Worm (Caenorhabditis elegans): ENCODE results near the gene pin-2.

Gene pin-2

DNA sequence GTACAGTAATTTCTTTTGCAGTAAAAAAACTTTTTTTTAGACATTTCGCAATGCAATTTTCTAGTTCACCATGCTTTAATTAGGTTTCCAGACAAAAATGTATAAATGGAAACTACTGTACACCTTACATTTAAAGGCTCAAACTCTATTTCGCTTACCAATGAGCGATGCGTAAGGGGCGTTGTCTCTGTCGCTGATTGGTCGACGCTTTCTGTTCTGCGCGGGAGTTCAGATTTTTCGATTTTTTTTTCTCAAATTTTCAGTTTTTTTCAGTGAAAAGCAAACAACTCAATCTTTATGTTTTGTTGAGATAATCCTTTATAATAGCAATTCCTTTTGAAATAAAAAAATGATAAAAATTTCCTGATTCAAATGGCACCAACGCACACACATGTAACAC lies 39.5 kb upstream of the pin-2 start:
- TF ChIP-seq aha-1 (tag) (peak; percentile 47), T26A8.4 (GFP tag; IDR thresholded peaks at IDR 0.05) (peak; percentile 42; the same call in 1 of the 2 replicates), mxl-2 (GFP tag; conservative IDR thresholded peaks at IDR 0.05) (no peak)

DNA sequence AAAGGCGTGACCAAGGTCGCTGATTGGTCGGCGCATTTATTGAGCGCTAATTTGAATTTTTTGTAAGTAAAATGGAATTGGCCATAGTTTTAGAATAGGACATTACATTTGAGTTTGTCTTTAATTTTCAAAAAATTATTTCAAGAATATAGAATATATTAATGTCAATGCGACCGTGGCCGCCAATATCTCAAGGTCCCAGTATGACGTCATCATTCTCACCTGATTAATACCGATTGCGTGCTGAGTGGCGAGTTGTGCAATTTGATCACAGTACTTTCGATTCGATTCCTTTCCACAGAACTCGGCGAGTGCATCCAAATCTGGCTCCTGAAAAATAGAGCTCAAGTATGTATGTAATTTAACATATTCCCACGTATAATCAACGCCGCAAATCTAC lies 38.0 kb upstream of the pin-2 start:
- 0 out of 2 replicates have a peak, but pooled peaks have one; percentile 19 for TF ChIP-seq D1046.2 (GFP tag; IDR thresholded peaks at IDR 0.05)
- no peak for TF ChIP-seq unc-130 (GFP tag; optimal IDR thresholded peaks at IDR 0.05)

- TF ChIP-seq aha-1 (tag) (peak; percentile 49), daf-16 (GFP tag; optimal IDR thresholded peaks at IDR 0.05) (no peak), daf-16 (tag; optimal IDR thresholded peaks at IDR 0.05) (no peak)
These were observed 36.2 kb upstream of the pin-2 start, which contains the start of gene flp-9 for ce11 chrIV:12757470-12757869. flp-9 (minus strand) TSS chrIV:12757570.

ce11 chrIV:12762782-12763181 lies 30.9 kb upstream of the pin-2 start:
- no peak for TF ChIP-seq daf-12 (tag; optimal IDR thresholded peaks at IDR 0.05)
- TF ChIP-seq nhr-11 (tag; optimal IDR thresholded peaks at IDR 0.05): no peak
- TF ChIP-seq hlh-11 (tag; optimal IDR thresholded peaks at IDR 0.05): no peak
- TF ChIP-seq ztf-7 (tag; optimal IDR thresholded peaks at IDR 0.05): no peak
- TF ChIP-seq mxl-3 (GFP tag; optimal IDR thresholded peaks at IDR 0.05): no peak
- TF ChIP-seq nhr-42 (GFP tag; IDR thresholded peaks at IDR 0.05): no peak
- TF ChIP-seq ceh-62 (tag; optimal IDR thresholded peaks at IDR 0.05): no peak
- no peak for TF ChIP-seq Y48G9A.11 (GFP tag; IDR thresholded peaks at IDR 0.05)
- TF ChIP-seq lin-29 (GFP tag; IDR thresholded peaks at IDR 0.05): no peak
- no peak for TF ChIP-seq Y5F2A.4 (GFP tag; optimal IDR thresholded peaks at IDR 0.05)
- TF ChIP-seq nhr-6 (tag; optimal IDR thresholded peaks at IDR 0.05): no peak
- TF ChIP-seq ceh-20 (GFP tag; IDR thresholded peaks at IDR 0.05): no peak
- no peak for TF ChIP-seq F44E2.7 (GFP tag; IDR thresholded peaks at IDR 0.05)
- TF ChIP-seq rbr-2 (tag; optimal IDR thresholded peaks at IDR 0.05): no peak
- TF ChIP-seq jun-1 (tag; optimal IDR thresholded peaks at IDR 0.05): no peak
- peak; percentile 67; the same call in 1 of the 2 replicates for TF ChIP-seq ctbp-1 (GFP tag; IDR thresholded peaks at IDR 0.05)
- TF ChIP-seq ces-1 (GFP tag; optimal IDR thresholded peaks at IDR 0.05): no peak
- TF ChIP-seq lsy-2 (tag; optimal IDR thresholded peaks at IDR 0.05): peak in 1 of 2 experiments; percentile 17
- no peak for TF ChIP-seq dmd-9 (GFP tag; IDR thresholded peaks at IDR 0.05)
- peak; percentile 42 for TF ChIP-seq fkh-10 (GFP tag; optimal IDR thresholded peaks at IDR 0.05)
- no peak for TF ChIP-seq ceh-28 (tag; optimal IDR thresholded peaks at IDR 0.05)
- no peak for TF ChIP-seq lir-3 (tag; optimal IDR thresholded peaks at IDR 0.05)
- TF ChIP-seq tag-97 (GFP tag; IDR thresholded peaks at IDR 0.05): no peak
- no peak for TF ChIP-seq attf-4 (tag; optimal IDR thresholded peaks at IDR 0.05)
- no peak for TF ChIP-seq gei-8 (GFP tag; optimal IDR thresholded peaks at IDR 0.05)
- no peak for TF ChIP-seq lin-38 (GFP tag; IDR thresholded peaks at IDR 0.05)
- TF ChIP-seq F49E8.2 (tag; optimal IDR thresholded peaks at IDR 0.05; ENCODE audit: borderline replicate concordance): no peak

- peak; percentile 57 for TF ChIP-seq pqm-1 (tag; optimal IDR thresholded peaks at IDR 0.05)
- TF ChIP-seq zag-1 (tag; optimal IDR thresholded peaks at IDR 0.05): no peak
These were observed 28.6 kb upstream of the pin-2 start, which contains the start of gene ZK897.10 for ce11 chrIV:12765067-12765466. ZK897.10 (plus strand) TSS chrIV:12765351.

All from whole organism, L4 larva.